Worm (Caenorhabditis elegans) whole organism, midembryonic: ENCODE measurements around the gene dlc-1.

Experiments
- T22C8.4 ChIP-seq: fragments of 200-800 bp; sonication (Bioruptor generic); IDR thresholded peaks from 2 replicates; pipeline ENCODE4 v1.3.6; 2022; ENCODE audit warnings: missing genetic modification characterization, missing compliant biosample characterization
- cog-1 ChIP-seq: sonication (generic microtip); optimal IDR thresholded peaks from 2 replicates; lab custom pipeline; 2016; ENCODE audit warnings: missing genetic modification characterization, missing compliant biosample characterization
- flt-1 ChIP-seq: fragments of 200-800 bp; sonication (Bioruptor generic); IDR thresholded peaks from 2 replicates; pipeline ENCODE4 v1.3.6; 2022; ENCODE audit warnings: missing genetic modification characterization, missing compliant biosample characterization
- klf-2 ChIP-seq: fragments of 200-800 bp; sonication (Bioruptor generic); conservative IDR thresholded peaks from 2 replicates; pipeline ENCODE4 v1.3.6; 2022; ENCODE audit warnings: missing genetic modification reagents, missing genetic modification characterization, missing compliant biosample characterization
- med-1 ChIP-seq: sonication (generic microtip); optimal IDR thresholded peaks from 2 replicates; lab custom pipeline; 2017; ENCODE audit warnings: missing genetic modification characterization, mild to moderate bottlenecking, missing compliant biosample characterization, antibody characterized with exemption, missing genetic modification reagents; ENCODE audit not compliant: insufficient read depth
- ref-1 ChIP-seq: fragments of 200-800 bp; sonication (Bioruptor generic); conservative IDR thresholded peaks from 2 replicates; pipeline ENCODE4 v1.3.6; 2022; ENCODE audit warnings: missing genetic modification reagents, missing genetic modification characterization, missing compliant biosample characterization
- tab-1 ChIP-seq: fragments of 200-800 bp; sonication (Bioruptor generic); IDR thresholded peaks from 2 replicates; pipeline ENCODE4 v1.3.6; 2022; ENCODE audit warnings: missing genetic modification characterization, missing compliant biosample characterization
- ztf-23 ChIP-seq: fragments of 200-800 bp; sonication (Bioruptor generic); IDR thresholded peaks from 2 replicates; pipeline ENCODE4 v1.3.6; 2022; ENCODE audit warnings: missing genetic modification reagents, missing genetic modification characterization, missing compliant biosample characterization
- ztf-29 ChIP-seq: fragments of 200-800 bp; sonication (Bioruptor generic); IDR thresholded peaks from 2 replicates; pipeline ENCODE4 v1.3.6; 2022; ENCODE audit warnings: missing genetic modification reagents, missing genetic modification characterization, missing compliant biosample characterization

Gene dlc-1

ce11 chrIII:6463679-6464078 lies at the start of gene dlc-1:
dlc-1 (minus strand) TSS chrIII:6463779.
- TF ChIP-seq T22C8.4 (GFP tag; lab: Robert Waterston, UW) (no peak), klf-2 (GFP tag; lab: Robert Waterston, UW) (no peak), cog-1 (no peak), flt-1 (no peak), ref-1 (GFP tag; lab: Robert Waterston, UW) (no peak), tab-1 (no peak), ztf-29 (no peak), ztf-23 (GFP tag; lab: Robert Waterston, UW) (no peak), med-1 (GFP tag; lab: Kevin White, UChicago) (no peak)

DNA sequence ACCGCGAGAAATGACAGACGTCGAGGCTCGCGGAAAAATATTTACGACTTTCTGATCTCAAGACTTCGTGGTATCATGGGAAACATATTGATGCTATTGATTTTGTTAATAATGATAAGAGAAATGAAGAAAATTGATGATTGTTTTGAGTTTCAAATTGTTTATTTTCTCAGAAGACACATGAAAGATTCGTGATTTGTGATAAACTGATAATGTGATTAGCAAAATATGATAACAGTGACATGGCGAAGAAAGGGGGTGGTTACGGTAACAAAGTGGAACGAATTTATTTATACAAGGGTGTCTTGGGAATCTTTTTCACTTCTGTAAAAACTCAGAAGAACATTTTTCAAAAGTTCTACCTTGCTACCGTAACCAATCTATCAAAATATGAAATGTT lies 45.7 kb upstream of the dlc-1 start:
- TF ChIP-seq med-1 (GFP tag; lab: Kevin White, UChicago) (no peak), ztf-29 (no peak), T22C8.4 (GFP tag; lab: Robert Waterston, UW) (no peak)

DNA sequence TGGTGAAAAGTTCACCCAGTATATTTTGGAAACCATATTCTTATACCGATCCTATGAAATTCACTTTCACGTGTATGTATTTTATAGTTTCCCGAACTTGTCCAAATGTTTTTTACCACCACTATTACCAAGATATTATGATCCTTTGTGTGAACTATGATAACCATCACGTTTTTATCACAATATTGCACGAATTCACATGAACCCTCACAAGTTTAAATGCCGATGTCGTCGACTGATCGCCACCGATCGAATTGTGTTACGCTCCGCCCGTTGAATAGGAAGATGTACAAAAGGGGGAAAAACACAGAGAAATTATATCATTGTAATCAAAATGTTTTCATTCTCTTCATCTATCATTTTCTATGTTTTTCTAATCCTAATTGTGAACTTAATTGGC lies 44.7 kb upstream of the dlc-1 start:
- TF ChIP-seq ztf-29: no peak
- no peak for TF ChIP-seq flt-1
- TF ChIP-seq ref-1 (GFP tag; lab: Robert Waterston, UW): no peak
- TF ChIP-seq klf-2 (GFP tag; lab: Robert Waterston, UW): no peak
- no peak for TF ChIP-seq ztf-23 (GFP tag; lab: Robert Waterston, UW)
- no peak for TF ChIP-seq cog-1
- TF ChIP-seq med-1 (GFP tag; lab: Kevin White, UChicago): no peak
- no peak for TF ChIP-seq tab-1
- TF ChIP-seq T22C8.4 (GFP tag; lab: Robert Waterston, UW): no peak

DNA sequence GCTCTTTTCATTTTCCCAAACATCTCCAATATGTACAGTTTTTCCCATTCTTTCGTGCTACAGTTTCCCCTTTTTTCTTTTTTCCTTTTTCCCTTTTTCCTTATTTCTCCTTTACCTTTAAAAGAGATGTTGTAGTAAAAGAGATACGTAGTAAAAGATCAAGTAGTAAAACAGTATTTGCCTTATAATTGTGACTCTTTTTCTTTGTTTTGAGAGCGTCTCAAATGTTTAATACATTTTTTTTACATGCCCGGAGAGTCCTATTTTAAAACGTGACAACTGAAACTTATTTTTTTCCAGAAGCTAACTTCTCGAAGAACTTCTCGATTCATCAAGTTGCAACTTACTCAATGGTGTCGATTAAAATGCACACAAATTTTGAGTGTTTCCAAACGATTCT lies 44.3 kb upstream of the dlc-1 start, which contains the start of gene F23F12.12:
Gene F23F12.12 (plus strand): TSS at position 301 of the 400 bp plus-strand sequence.
- TF ChIP-seq T22C8.4 (GFP tag; lab: Robert Waterston, UW): no peak
- no peak for TF ChIP-seq ref-1 (GFP tag; lab: Robert Waterston, UW)
- no peak for TF ChIP-seq ztf-23 (GFP tag; lab: Robert Waterston, UW)
- TF ChIP-seq klf-2 (GFP tag; lab: Robert Waterston, UW): no peak
- TF ChIP-seq med-1 (GFP tag; lab: Kevin White, UChicago): no peak
- no peak for TF ChIP-seq tab-1
- TF ChIP-seq flt-1: no peak
- TF ChIP-seq ztf-29: no peak
- TF ChIP-seq cog-1: no peak

- TF ChIP-seq T22C8.4 (GFP tag; lab: Robert Waterston, UW): no peak
Measured at ce11 chrIII:6500032-6500564, 36.5 kb upstream of the dlc-1 start, which contains the start of gene F23F12.3. F23F12.3 (plus strand) TSS chrIII:6500514.

- TF ChIP-seq flt-1 (no peak), ref-1 (GFP tag; lab: Robert Waterston, UW) (no peak), cog-1 (no peak), tab-1 (no peak), ztf-23 (GFP tag; lab: Robert Waterston, UW) (no peak)
Measured at ce11 chrIII:6499102-6499501, 35.5 kb upstream of the dlc-1 start.

DNA sequence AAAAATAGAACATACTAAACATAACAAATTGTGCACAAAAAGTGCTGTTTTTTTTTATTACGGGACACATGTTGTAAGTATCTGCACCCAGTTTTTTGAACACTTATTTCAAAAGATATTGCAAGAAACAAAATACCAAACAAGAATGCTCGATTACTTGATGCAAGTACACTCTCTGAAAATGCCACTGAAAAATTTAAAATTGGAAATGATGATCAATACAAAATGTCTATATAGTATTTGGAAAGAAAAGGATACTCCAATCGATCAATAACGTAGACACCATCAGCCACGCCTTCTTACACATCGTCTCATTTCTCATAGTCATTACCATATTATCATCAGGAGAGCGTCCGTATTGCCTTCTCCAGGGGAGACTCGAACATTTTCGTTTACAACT lies 34.6 kb upstream of the dlc-1 start, which contains the start of gene sdz-15:
Gene sdz-15 (plus strand): TSS at position 301 of the 400 bp plus-strand sequence.
- no peak for TF ChIP-seq cog-1
- TF ChIP-seq ztf-23 (GFP tag; lab: Robert Waterston, UW): no peak
- no peak for TF ChIP-seq ztf-29
- no peak for TF ChIP-seq T22C8.4 (GFP tag; lab: Robert Waterston, UW)
- TF ChIP-seq ref-1 (GFP tag; lab: Robert Waterston, UW): no peak
- no peak for TF ChIP-seq flt-1
- no peak for TF ChIP-seq tab-1
- no peak for TF ChIP-seq med-1 (GFP tag; lab: Kevin White, UChicago)
- TF ChIP-seq klf-2 (GFP tag; lab: Robert Waterston, UW): no peak

DNA sequence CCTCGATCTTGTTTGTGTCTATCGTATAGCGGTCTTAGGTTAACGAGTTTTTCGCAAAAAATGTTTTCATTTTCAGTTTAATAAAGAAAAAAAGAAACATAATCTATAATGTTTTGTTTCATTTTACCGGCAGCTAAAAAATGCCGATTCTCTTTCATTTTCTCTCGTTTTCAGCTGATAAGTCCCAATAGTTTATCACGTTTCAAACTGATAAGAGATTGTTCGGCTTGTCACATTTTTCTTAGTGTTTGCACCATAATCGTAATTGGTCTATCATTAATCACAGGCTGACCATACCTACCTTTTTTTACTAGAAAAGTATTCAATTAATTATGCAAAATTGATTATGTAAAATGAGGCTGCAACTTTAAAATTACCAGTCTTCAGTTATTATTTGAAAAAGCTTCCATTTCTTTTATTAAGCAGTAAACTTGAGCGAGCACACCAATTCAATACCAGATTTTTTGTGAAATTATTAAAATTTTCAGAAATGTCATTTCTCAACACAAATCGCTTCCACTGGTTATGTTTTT lies 31.7 kb upstream of the dlc-1 start, which contains the start of gene F23F12.13:
Gene F23F12.13 (plus strand): TSS at position 483 of the 533 bp plus-strand sequence.
- TF ChIP-seq flt-1 (no peak), T22C8.4 (GFP tag; lab: Robert Waterston, UW) (no peak), ztf-23 (GFP tag; lab: Robert Waterston, UW) (no peak), klf-2 (GFP tag; lab: Robert Waterston, UW) (no peak), ref-1 (GFP tag; lab: Robert Waterston, UW) (no peak), cog-1 (no peak), med-1 (GFP tag; lab: Kevin White, UChicago) (no peak), tab-1 (no peak), ztf-29 (no peak)

- no peak for TF ChIP-seq ztf-23 (GFP tag; lab: Robert Waterston, UW)
- TF ChIP-seq ztf-29: no peak
- no peak for TF ChIP-seq tab-1
- no peak for TF ChIP-seq klf-2 (GFP tag; lab: Robert Waterston, UW)
- TF ChIP-seq flt-1: no peak
- no peak for TF ChIP-seq cog-1
Measured at ce11 chrIII:6492807-6493206, 29.2 kb upstream of the dlc-1 start, which contains the start of gene srb-11. srb-11 (minus strand) TSS chrIII:6492907.

ce11 chrIII:6490989-6491388 lies 27.4 kb upstream of the dlc-1 start:
- TF ChIP-seq ztf-29 (no peak), tab-1 (no peak), med-1 (GFP tag; lab: Kevin White, UChicago) (no peak), ref-1 (GFP tag; lab: Robert Waterston, UW) (no peak), cog-1 (no peak), flt-1 (no peak), ztf-23 (GFP tag; lab: Robert Waterston, UW) (no peak), klf-2 (GFP tag; lab: Robert Waterston, UW) (no peak), T22C8.4 (GFP tag; lab: Robert Waterston, UW) (no peak)
